Worm (Caenorhabditis elegans) whole organism, L2 larva: ENCODE measurements around the gene B0280.9.

Experiments
- C34F6.9 ChIP-seq: fragments of 150-350 bp; optimal IDR thresholded peaks from 2 replicates; lab custom pipeline; 2014; ENCODE audit warnings: missing biosample characterization, missing genetic modification characterization
- R02D3.7 ChIP-seq: fragments of 150-350 bp; optimal IDR thresholded peaks from 2 replicates; lab custom pipeline; 2014; ENCODE audit warnings: missing biosample characterization, missing genetic modification characterization
- Y55F3AM.14 ChIP-seq: fragments of 200-800 bp; sonication (Bioruptor generic); optimal IDR thresholded peaks from 2 replicates; lab custom pipeline; 2018; ENCODE audit warnings: mild to moderate bottlenecking, missing genetic modification characterization, missing compliant biosample characterization
- alr-1 ChIP-seq: fragments of 150-350 bp; optimal IDR thresholded peaks from 2 replicates; lab custom pipeline; 2014; ENCODE audit warnings: missing biosample characterization, missing genetic modification characterization
- aly-2 ChIP-seq: fragments of 150-350 bp; optimal IDR thresholded peaks from 2 replicates; lab custom pipeline; 2014; ENCODE audit warnings: missing biosample characterization, missing genetic modification characterization
- ama-1 ChIP-seq: fragments of 150-350 bp; optimal IDR thresholded peaks from 2 replicates; lab custom pipeline; 2018; ENCODE audit warnings: inconsistent platforms
- blmp-1 ChIP-seq: sonication (generic microtip); optimal IDR thresholded peaks from 2 replicates; lab custom pipeline; 2017; ENCODE audit warnings: missing genetic modification characterization, mild to moderate bottlenecking, missing compliant biosample characterization, antibody characterized with exemption, moderate library complexity; ENCODE audit not compliant: insufficient read depth
- ceh-82 ChIP-seq: fragments of 150-350 bp; optimal IDR thresholded peaks from 2 replicates; lab custom pipeline; 2014; ENCODE audit warnings: missing biosample characterization, missing genetic modification characterization
- crh-2 ChIP-seq: sonication (generic microtip); optimal IDR thresholded peaks from 2 replicates; lab custom pipeline; 2017; ENCODE audit warnings: missing biosample characterization, missing genetic modification characterization
- dmd-4 ChIP-seq: sonication (generic microtip); optimal IDR thresholded peaks from 2 replicates; lab custom pipeline; 2017; ENCODE audit warnings: missing biosample characterization, missing genetic modification characterization
- egl-27 ChIP-seq: sonication (generic microtip); optimal IDR thresholded peaks from 3 replicates; lab custom pipeline; 2017; ENCODE audit warnings: missing biosample characterization, missing genetic modification reagents, missing genetic modification characterization
- elt-1 ChIP-seq: fragments of 150-350 bp; optimal IDR thresholded peaks from 2 replicates; lab custom pipeline; 2014; ENCODE audit warnings: missing biosample characterization, missing genetic modification characterization
- fos-1 ChIP-seq: fragments of 150-350 bp; optimal IDR thresholded peaks from 2 replicates; lab custom pipeline; 2014; ENCODE audit warnings: missing biosample characterization, missing genetic modification characterization
- gmeb-1 ChIP-seq: fragments of 150-350 bp; optimal IDR thresholded peaks from 2 replicates; lab custom pipeline; 2014; ENCODE audit warnings: missing biosample characterization, missing genetic modification characterization
- lin-11 ChIP-seq: fragments of 150-350 bp; sonication (generic microtip); optimal IDR thresholded peaks from 2 replicates; lab custom pipeline; 2014; ENCODE audit warnings: missing biosample characterization, missing genetic modification characterization, inconsistent platforms, mixed read lengths
- lin-13 ChIP-seq: fragments of 150-350 bp; optimal IDR thresholded peaks from 2 replicates; lab custom pipeline; 2014; ENCODE audit warnings: missing biosample characterization, missing genetic modification reagents, missing genetic modification characterization
- lin-39 ChIP-seq: fragments of 150-350 bp; optimal IDR thresholded peaks from 2 replicates; lab custom pipeline; 2014; ENCODE audit warnings: missing biosample characterization, missing genetic modification reagents, missing genetic modification characterization
- lsy-2 ChIP-seq, 2 experiments: fragments of 150-350 bp in 1 of 2; sonication (generic microtip) in 1 of 2; optimal IDR thresholded peaks; 2 replicates each; lab custom pipeline; 2014 to 2017; ENCODE audit warnings: missing biosample characterization in 2 of 2, missing genetic modification characterization in 2 of 2
- mdl-1 ChIP-seq, 2 experiments: fragments of 150-350 bp in 1 of 2; sonication (generic microtip) in 1 of 2; optimal IDR thresholded peaks; 2 replicates each; lab custom pipeline; 2017; ENCODE audit warnings: missing biosample characterization in 2 of 2, missing genetic modification characterization in 2 of 2
- nhr-10 ChIP-seq: sonication (generic microtip); optimal IDR thresholded peaks from 2 replicates; lab custom pipeline; 2017; ENCODE audit warnings: missing biosample characterization, missing genetic modification characterization
- nhr-12 ChIP-seq: fragments of 150-350 bp; optimal IDR thresholded peaks from 2 replicates; lab custom pipeline; 2014; ENCODE audit warnings: missing biosample characterization, missing genetic modification characterization
- nhr-129 ChIP-seq: fragments of 150-350 bp; optimal IDR thresholded peaks from 2 replicates; lab custom pipeline; 2014; ENCODE audit warnings: missing biosample characterization, missing genetic modification characterization
- nhr-21 ChIP-seq: fragments of 150-350 bp; optimal IDR thresholded peaks from 2 replicates; lab custom pipeline; 2014; ENCODE audit warnings: missing biosample characterization, missing genetic modification characterization
- nhr-23 ChIP-seq: fragments of 150-350 bp; optimal IDR thresholded peaks from 2 replicates; lab custom pipeline; 2014; ENCODE audit warnings: missing biosample characterization, missing genetic modification reagents, missing genetic modification characterization
- nhr-25 ChIP-seq: fragments of 150-350 bp; sonication (generic microtip); optimal IDR thresholded peaks from 3 replicates; lab custom pipeline; 2014; ENCODE audit warnings: missing biosample characterization, missing genetic modification characterization
- nhr-6 ChIP-seq: fragments of 150-350 bp; optimal IDR thresholded peaks from 2 replicates; lab custom pipeline; 2014; ENCODE audit warnings: missing biosample characterization, missing genetic modification characterization
- peb-1 ChIP-seq: fragments of 150-350 bp; optimal IDR thresholded peaks from 2 replicates; lab custom pipeline; 2014; ENCODE audit warnings: missing biosample characterization, missing genetic modification characterization
- skn-1 ChIP-seq: sonication (generic microtip); optimal IDR thresholded peaks from 2 replicates; lab custom pipeline; 2017; ENCODE audit warnings: missing biosample characterization, missing genetic modification characterization
- sma-3 ChIP-seq: sonication (generic microtip); optimal IDR thresholded peaks from 2 replicates; lab custom pipeline; 2016; ENCODE audit warnings: missing genetic modification reagents, missing genetic modification characterization, missing compliant biosample characterization
- sma-9 ChIP-seq, 2 experiments: fragments of 150-350 bp in 1 of 2; sonication (generic microtip) in 1 of 2; optimal IDR thresholded peaks; 2 replicates each; lab custom pipeline; 2014 to 2016; ENCODE audit warnings: missing genetic modification characterization in 2 of 2, mild to moderate bottlenecking in 1 of 2, missing biosample characterization in 1 of 2, missing compliant biosample characterization in 1 of 2, missing genetic modification reagents in 1 of 2, moderate library complexity in 1 of 2
- unc-55 ChIP-seq: fragments of 150-350 bp; sonication (generic microtip); optimal IDR thresholded peaks from 3 replicates; lab custom pipeline; 2014; ENCODE audit warnings: missing biosample characterization, missing genetic modification reagents, missing genetic modification characterization
- unc-62 ChIP-seq: fragments of 150-350 bp; optimal IDR thresholded peaks from 2 replicates; lab custom pipeline; 2014; ENCODE audit warnings: missing biosample characterization, missing genetic modification reagents, missing genetic modification characterization
- zag-1 ChIP-seq: fragments of 150-350 bp; optimal IDR thresholded peaks from 2 replicates; lab custom pipeline; 2014; ENCODE audit warnings: missing biosample characterization, missing genetic modification characterization
- ztf-1 ChIP-seq: fragments of 200-800 bp; sonication (Bioruptor generic); conservative IDR thresholded peaks from 2 replicates; pipeline ENCODE4 v1.3.6; 2022; ENCODE audit warnings: missing genetic modification characterization, missing compliant biosample characterization
- ztf-11 ChIP-seq: sonication (generic microtip); optimal IDR thresholded peaks from 2 replicates; lab custom pipeline; 2017; ENCODE audit warnings: missing biosample characterization, missing genetic modification characterization
- ztf-4 ChIP-seq: fragments of 150-350 bp; optimal IDR thresholded peaks from 2 replicates; lab custom pipeline; 2014; ENCODE audit warnings: missing biosample characterization, missing genetic modification characterization

Gene B0280.9

DNA sequence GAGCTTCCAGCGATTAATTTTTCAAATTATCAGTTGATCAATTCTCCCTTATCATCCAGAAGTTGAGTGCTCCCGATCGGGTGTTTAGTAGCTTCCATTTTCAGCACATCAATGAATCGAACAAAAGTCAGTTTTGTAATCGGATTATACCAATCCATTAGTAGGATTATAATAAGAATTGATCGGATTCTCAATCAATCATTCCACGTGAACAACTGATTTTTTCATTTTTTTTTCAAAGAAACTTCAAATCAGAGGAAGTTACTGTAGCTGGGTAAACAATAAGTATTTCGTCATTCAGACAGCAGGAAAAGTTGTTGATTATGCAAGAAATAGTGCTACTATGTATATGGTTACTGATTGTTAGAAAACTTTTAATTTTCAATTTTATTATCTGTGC is 15.8 kb downstream of the B0280.9 start:
- no peak for TF ChIP-seq gmeb-1
- no peak for TF ChIP-seq aly-2 (tag; lab: Kevin White, UChicago)
- TF ChIP-seq ztf-1 (GFP tag; lab: Robert Waterston, UW): no peak
- TF ChIP-seq nhr-23 (tag; lab: Kevin White, UChicago): no peak
- no peak for TF ChIP-seq elt-1
- no peak for TF ChIP-seq ceh-82 (tag; lab: Kevin White, UChicago)
- TF ChIP-seq fos-1: peak; percentile 43

DNA sequence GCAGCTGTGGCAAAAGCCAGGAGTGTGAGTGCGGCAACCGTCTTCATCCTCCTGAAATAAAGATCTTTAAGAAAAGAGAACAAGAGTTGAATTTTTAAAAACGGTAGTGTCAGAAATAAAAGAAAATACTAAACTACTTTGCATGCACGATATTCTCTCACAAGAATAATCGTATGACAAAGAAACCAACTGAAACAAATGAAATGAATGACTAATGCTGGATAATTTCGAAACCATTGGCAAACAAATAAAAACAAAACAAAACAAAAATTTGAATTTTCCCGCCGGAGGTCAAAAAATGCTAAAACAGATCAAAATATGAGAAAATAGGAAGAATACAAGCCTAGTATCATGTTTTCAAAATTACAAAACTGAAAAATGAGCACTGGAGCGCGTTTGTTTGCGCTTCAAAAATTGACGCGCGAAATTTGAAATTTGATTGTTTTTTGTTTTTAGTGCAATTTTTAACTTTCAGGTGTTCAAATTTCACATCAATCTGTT is 18.7 kb downstream of the B0280.9 start, which contains the start of gene cpg-2:
cpg-2 (minus strand) TSS at position 51 of the 501 bp plus-strand sequence.
- TF ChIP-seq lsy-2 (tag; optimal IDR thresholded peaks at IDR 0.05; lab: Kevin White, UChicago) (no peak), nhr-129 (tag; lab: Kevin White, UChicago) (no peak), dmd-4 (tag; lab: Kevin White, UChicago) (no peak), lin-13 (GFP tag; lab: Kevin White, UChicago) (no peak), nhr-23 (tag; lab: Kevin White, UChicago) (no peak), nhr-6 (tag; lab: Kevin White, UChicago) (no peak), unc-62 (GFP tag; lab: Kevin White, UChicago) (no peak), alr-1 (tag; lab: Kevin White, UChicago) (no peak), mdl-1 (tag; optimal IDR thresholded peaks at IDR 0.05; lab: Kevin White, UChicago) (no peak), ztf-11 (tag; lab: Kevin White, UChicago) (no peak), egl-27 (tag; lab: Kevin White, UChicago) (no peak), ama-1 (lab: Kevin White, UChicago) (no peak), lin-39 (tag; lab: Kevin White, UChicago) (no peak), Y55F3AM.14 (GFP tag; lab: Kevin White, UChicago) (no peak), C34F6.9 (tag; lab: Kevin White, UChicago) (no peak), ztf-1 (GFP tag; lab: Robert Waterston, UW) (no peak), R02D3.7 (tag; lab: Kevin White, UChicago) (no peak), nhr-10 (no peak)
- TF ChIP-seq, all 48 proteins: peak for 0

DNA sequence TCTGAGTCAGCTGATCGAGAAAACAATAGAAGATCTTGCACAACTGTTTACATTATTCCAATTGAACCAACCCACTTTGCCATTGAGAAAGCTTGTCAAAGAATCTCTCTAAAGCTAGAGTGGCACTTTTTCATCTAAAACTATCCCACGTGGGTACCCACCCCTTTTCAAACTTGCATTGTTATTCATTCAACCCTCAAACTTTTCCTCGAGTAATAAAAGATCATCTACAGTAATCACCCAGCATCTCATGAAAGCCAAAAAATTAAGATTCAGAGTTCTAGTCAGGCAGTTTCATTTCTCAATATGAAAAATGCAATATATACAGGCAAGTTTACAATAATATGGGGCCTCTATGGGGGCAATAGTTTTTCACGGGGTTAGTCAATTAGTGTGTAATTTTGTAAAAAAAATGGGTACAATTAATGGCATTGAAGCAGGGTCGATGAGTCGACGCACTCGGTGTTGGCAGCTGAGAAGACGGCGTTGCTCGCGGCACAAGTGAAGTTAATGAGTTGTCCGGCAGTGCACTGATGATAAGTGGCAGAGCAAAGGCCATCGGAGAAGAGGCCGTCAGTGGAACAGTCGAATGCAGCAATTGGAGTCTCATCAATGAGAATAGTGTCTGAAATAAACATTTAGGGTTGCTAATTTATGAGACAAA is 20.7 kb downstream of the B0280.9 start:
- TF ChIP-seq ztf-4 (tag; lab: Kevin White, UChicago) (no peak), fos-1 (no peak), lin-13 (GFP tag; lab: Kevin White, UChicago) (no peak), sma-9 (GFP tag; optimal IDR thresholded peaks at IDR 0.05; lab: Kevin White, UChicago) (no peak), sma-9 (tag; optimal IDR thresholded peaks at IDR 0.05; lab: Kevin White, UChicago) (no peak), blmp-1 (tag; lab: Kevin White, UChicago) (no peak), ceh-82 (tag; lab: Kevin White, UChicago) (no peak), nhr-6 (tag; lab: Kevin White, UChicago) (no peak), crh-2 (tag; lab: Kevin White, UChicago) (no peak), sma-3 (GFP tag; lab: Kevin White, UChicago) (no peak)

DNA sequence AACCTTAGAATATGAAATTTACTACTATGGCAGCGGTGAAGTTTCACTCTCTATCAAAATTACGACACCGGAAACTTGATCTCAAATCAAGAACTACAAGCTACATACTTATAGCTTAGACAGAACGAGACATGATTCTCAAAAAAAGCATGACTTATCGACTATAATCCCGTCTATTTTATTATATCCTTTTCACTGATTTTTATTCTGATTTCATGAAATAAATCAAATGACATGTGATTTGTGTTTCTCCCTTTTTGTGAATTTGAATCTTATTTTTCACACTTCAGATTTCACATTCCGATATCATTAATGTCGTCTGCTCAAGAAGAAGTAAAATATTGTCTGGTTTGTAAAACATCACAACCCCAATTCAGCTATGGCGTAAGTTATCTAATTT is 22.7 kb downstream of the B0280.9 start, which contains the start of gene ZK418.11:
ZK418.11 (plus strand) TSS at position 289 of the 400 bp plus-strand sequence.
- TF ChIP-seq lin-11 (tag; lab: Kevin White, UChicago) (no peak), nhr-23 (tag; lab: Kevin White, UChicago) (no peak)

DNA sequence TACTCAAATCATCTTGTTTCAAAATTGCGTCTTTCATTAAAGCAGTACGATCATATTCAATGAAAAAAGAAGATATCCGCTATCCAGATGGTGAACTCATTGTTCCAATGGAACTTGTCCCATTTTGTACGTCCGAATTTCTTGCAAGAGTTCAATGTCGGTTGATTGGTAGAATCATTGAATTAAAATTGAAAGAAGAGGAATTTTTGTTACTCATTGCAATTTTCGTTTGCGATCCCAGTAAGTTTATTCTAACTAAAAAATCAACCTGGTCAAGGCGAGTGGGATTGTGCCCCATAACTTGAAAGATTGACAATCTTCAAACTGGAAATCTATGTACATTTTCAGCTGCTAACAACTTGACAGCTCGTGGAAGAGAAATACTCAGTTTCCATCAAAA is 26.2 kb downstream of the B0280.9 start:
- TF ChIP-seq unc-62 (GFP tag; lab: Kevin White, UChicago) (no peak), nhr-21 (tag; lab: Kevin White, UChicago) (no peak), unc-55 (GFP tag; lab: Kevin White, UChicago) (no peak), nhr-25 (tag; lab: Kevin White, UChicago) (no peak), dmd-4 (tag; lab: Kevin White, UChicago) (no peak), C34F6.9 (tag; lab: Kevin White, UChicago) (no peak), skn-1 (tag; lab: Kevin White, UChicago) (no peak), sma-9 (GFP tag; optimal IDR thresholded peaks at IDR 0.05; lab: Kevin White, UChicago) (no peak), sma-9 (tag; optimal IDR thresholded peaks at IDR 0.05; lab: Kevin White, UChicago) (no peak), lin-11 (tag; lab: Kevin White, UChicago) (no peak), zag-1 (tag; lab: Kevin White, UChicago) (no peak), ztf-4 (tag; lab: Kevin White, UChicago) (no peak), peb-1 (tag; lab: Kevin White, UChicago) (no peak), nhr-12 (no peak), nhr-129 (tag; lab: Kevin White, UChicago) (no peak)
